Worm (Caenorhabditis elegans) whole organism, L3 larva: ENCODE measurements around the gene Y43F8B.10.
A peak's percentile ranks its signal among the peaks of the same experiment; 100 is the strongest.

Experiments used
- aly-2 ChIP-seq: fragments of 150-350 bp; optimal IDR thresholded peaks from 2 replicates; lab custom pipeline; 2014; ENCODE audit warnings: missing biosample characterization, missing genetic modification characterization
- ceh-16 ChIP-seq: sonication (generic microtip); optimal IDR thresholded peaks from 2 replicates; lab custom pipeline; 2017; ENCODE audit warnings: missing biosample characterization, missing genetic modification characterization
- ceh-28 ChIP-seq: fragments of 150-350 bp; optimal IDR thresholded peaks from 2 replicates; lab custom pipeline; 2014; ENCODE audit warnings: missing biosample characterization, missing genetic modification reagents, missing genetic modification characterization
- ceh-82 ChIP-seq: fragments of 150-350 bp; optimal IDR thresholded peaks from 2 replicates; lab custom pipeline; 2014; ENCODE audit warnings: missing biosample characterization, missing genetic modification characterization
- ceh-9 ChIP-seq: sonication (generic microtip); optimal IDR thresholded peaks from 2 replicates; lab custom pipeline; 2018; ENCODE audit warnings: missing biosample characterization, missing genetic modification characterization
- egl-27 ChIP-seq: sonication (generic microtip); optimal IDR thresholded peaks from 4 replicates; lab custom pipeline; 2017; ENCODE audit warnings: missing biosample characterization, missing genetic modification reagents, missing genetic modification characterization
- elt-1 ChIP-seq: fragments of 150-350 bp; optimal IDR thresholded peaks from 2 replicates; lab custom pipeline; 2014; ENCODE audit warnings: missing biosample characterization, missing genetic modification characterization
- elt-2 ChIP-seq: sonication (generic microtip); optimal IDR thresholded peaks from 2 replicates; lab custom pipeline; 2016; ENCODE audit warnings: missing genetic modification reagents, mild to moderate bottlenecking, missing genetic modification characterization, missing compliant biosample characterization
- elt-3 ChIP-seq, 3 experiments: fragments of 150-350 bp in 1 of 3; sonication (generic microtip) in 2 of 3; optimal IDR thresholded peaks; 2 replicates in 2 of 3; 4 replicates in 1 of 3; lab custom pipeline; 2014 to 2017; ENCODE audit warnings: missing biosample characterization in 3 of 3, missing genetic modification characterization in 3 of 3
- eor-1 ChIP-seq, 2 experiments: fragments of 150-350 bp; optimal IDR thresholded peaks; 2 replicates each; lab custom pipeline; 2014 to 2018; ENCODE audit warnings: missing biosample characterization in 2 of 2, missing genetic modification characterization in 2 of 2
- fkh-2 ChIP-seq: fragments of 150-350 bp; optimal IDR thresholded peaks from 2 replicates; lab custom pipeline; 2014; ENCODE audit warnings: missing biosample characterization, missing genetic modification reagents, missing genetic modification characterization
- jun-1 ChIP-seq: fragments of 150-350 bp; optimal IDR thresholded peaks from 2 replicates; lab custom pipeline; 2014; ENCODE audit warnings: missing biosample characterization, missing genetic modification reagents, missing genetic modification characterization
- lin-15B ChIP-seq: fragments of 150-350 bp; optimal IDR thresholded peaks from 2 replicates; lab custom pipeline; 2014; ENCODE audit warnings: missing biosample characterization, missing genetic modification characterization
- lin-39 ChIP-seq: fragments of 150-350 bp; optimal IDR thresholded peaks from 2 replicates; lab custom pipeline; 2018; ENCODE audit warnings: missing biosample characterization, missing genetic modification reagents, missing genetic modification characterization
- lsy-12 ChIP-seq: sonication (generic microtip); optimal IDR thresholded peaks from 2 replicates; lab custom pipeline; 2016; ENCODE audit warnings: mild to moderate bottlenecking, missing genetic modification characterization, missing compliant biosample characterization
- mdl-1 ChIP-seq: fragments of 150-350 bp; optimal IDR thresholded peaks from 2 replicates; lab custom pipeline; 2014; ENCODE audit warnings: missing biosample characterization, missing genetic modification characterization
- mml-1 ChIP-seq: fragments of 150-350 bp; sonication (generic microtip); optimal IDR thresholded peaks from 3 replicates; lab custom pipeline; 2014; ENCODE audit warnings: missing biosample characterization, missing genetic modification characterization
- nfya-1 ChIP-seq: sonication (generic microtip); optimal IDR thresholded peaks from 2 replicates; lab custom pipeline; 2017; ENCODE audit warnings: missing genetic modification characterization, mild to moderate bottlenecking, missing compliant biosample characterization, antibody characterized with exemption, moderate library complexity; ENCODE audit not compliant: insufficient read depth
- nhr-12 ChIP-seq: fragments of 150-350 bp; optimal IDR thresholded peaks from 2 replicates; lab custom pipeline; 2014; ENCODE audit warnings: missing biosample characterization, missing genetic modification characterization
- nhr-28 ChIP-seq: fragments of 150-350 bp; optimal IDR thresholded peaks from 2 replicates; lab custom pipeline; 2014; ENCODE audit warnings: missing biosample characterization, missing genetic modification characterization
- nhr-43 ChIP-seq: sonication (generic microtip); optimal IDR thresholded peaks from 2 replicates; lab custom pipeline; 2016; ENCODE audit warnings: mild to moderate bottlenecking, missing genetic modification characterization, missing compliant biosample characterization; ENCODE audit not compliant: poor library complexity, severe bottlenecking
- nhr-67 ChIP-seq: fragments of 150-350 bp; optimal IDR thresholded peaks from 2 replicates; lab custom pipeline; 2014; ENCODE audit warnings: missing biosample characterization, missing genetic modification characterization
- nhr-77 ChIP-seq: fragments of 150-350 bp; optimal IDR thresholded peaks from 2 replicates; lab custom pipeline; 2014; ENCODE audit warnings: missing biosample characterization, missing genetic modification characterization
- pha-4 ChIP-seq: fragments of 150-350 bp; optimal IDR thresholded peaks from 2 replicates; lab custom pipeline; 2014; ENCODE audit warnings: missing biosample characterization, missing genetic modification reagents, missing genetic modification characterization
- pqm-1 ChIP-seq: fragments of 150-350 bp; optimal IDR thresholded peaks from 2 replicates; lab custom pipeline; 2017; ENCODE audit warnings: missing biosample characterization, missing genetic modification characterization, inconsistent platforms
- sea-2 ChIP-seq: fragments of 150-350 bp; sonication (generic microtip); optimal IDR thresholded peaks from 4 replicates; lab custom pipeline; 2014; ENCODE audit warnings: missing biosample characterization, missing genetic modification reagents, missing genetic modification characterization
- skn-1 ChIP-seq: fragments of 150-350 bp; optimal IDR thresholded peaks from 2 replicates; lab custom pipeline; 2014; ENCODE audit warnings: missing biosample characterization, missing genetic modification characterization
- snpc-4 ChIP-seq: fragments of 150-350 bp; optimal IDR thresholded peaks from 2 replicates; lab custom pipeline; 2014; ENCODE audit warnings: missing biosample characterization, missing genetic modification characterization
- tbx-2 ChIP-seq: sonication (generic microtip); optimal IDR thresholded peaks from 2 replicates; lab custom pipeline; 2016; ENCODE audit warnings: mild to moderate bottlenecking, missing genetic modification characterization, missing compliant biosample characterization
- unc-39 ChIP-seq: sonication (generic microtip); optimal IDR thresholded peaks from 4 replicates; lab custom pipeline; 2017; ENCODE audit warnings: missing biosample characterization, missing genetic modification characterization
- zag-1 ChIP-seq: fragments of 150-350 bp; optimal IDR thresholded peaks from 2 replicates; lab custom pipeline; 2014; ENCODE audit warnings: missing biosample characterization, missing genetic modification characterization
- ztf-11 ChIP-seq: fragments of 150-350 bp; optimal IDR thresholded peaks from 2 replicates; lab custom pipeline; 2014; ENCODE audit warnings: missing biosample characterization, missing genetic modification characterization

Gene Y43F8B.10

DNA sequence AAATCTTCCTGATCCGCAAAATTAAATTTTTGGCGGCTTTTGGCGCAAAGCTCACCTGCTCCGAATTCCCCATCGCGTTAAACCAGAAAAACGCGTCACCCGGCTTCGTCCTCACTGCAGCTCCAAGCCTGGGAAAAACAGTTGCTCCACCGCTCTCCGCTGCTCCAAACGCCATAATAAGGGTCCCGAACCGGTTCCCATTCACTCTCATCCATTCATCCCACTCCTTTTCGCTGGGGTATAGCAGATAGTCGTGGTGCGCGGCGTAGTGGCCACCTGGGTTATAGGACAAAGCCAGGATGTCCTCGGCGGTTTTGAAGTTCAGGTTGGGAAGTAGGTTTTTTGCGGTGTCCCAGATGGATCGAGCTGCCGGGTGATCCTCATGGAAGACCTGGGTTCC, 36.7 kb downstream of the Y43F8B.10 start:
- no peak for TF ChIP-seq tbx-2 (tag; lab: Kevin White, UChicago)
- no peak for TF ChIP-seq nhr-77 (tag; lab: Kevin White, UChicago)
- no peak for TF ChIP-seq sea-2 (GFP tag; lab: Kevin White, UChicago)
- no peak for TF ChIP-seq nhr-12 (tag; lab: Kevin White, UChicago)
- no peak for TF ChIP-seq mdl-1
- TF ChIP-seq elt-2: no peak
- TF ChIP-seq ztf-11: no peak
- TF ChIP-seq nhr-28 (tag; lab: Kevin White, UChicago): no peak
- no peak for TF ChIP-seq mml-1 (tag; lab: Kevin White, UChicago)
- no peak for TF ChIP-seq unc-39 (tag; lab: Kevin White, UChicago)
- TF ChIP-seq elt-1 (tag; lab: Kevin White, UChicago): no peak

DNA sequence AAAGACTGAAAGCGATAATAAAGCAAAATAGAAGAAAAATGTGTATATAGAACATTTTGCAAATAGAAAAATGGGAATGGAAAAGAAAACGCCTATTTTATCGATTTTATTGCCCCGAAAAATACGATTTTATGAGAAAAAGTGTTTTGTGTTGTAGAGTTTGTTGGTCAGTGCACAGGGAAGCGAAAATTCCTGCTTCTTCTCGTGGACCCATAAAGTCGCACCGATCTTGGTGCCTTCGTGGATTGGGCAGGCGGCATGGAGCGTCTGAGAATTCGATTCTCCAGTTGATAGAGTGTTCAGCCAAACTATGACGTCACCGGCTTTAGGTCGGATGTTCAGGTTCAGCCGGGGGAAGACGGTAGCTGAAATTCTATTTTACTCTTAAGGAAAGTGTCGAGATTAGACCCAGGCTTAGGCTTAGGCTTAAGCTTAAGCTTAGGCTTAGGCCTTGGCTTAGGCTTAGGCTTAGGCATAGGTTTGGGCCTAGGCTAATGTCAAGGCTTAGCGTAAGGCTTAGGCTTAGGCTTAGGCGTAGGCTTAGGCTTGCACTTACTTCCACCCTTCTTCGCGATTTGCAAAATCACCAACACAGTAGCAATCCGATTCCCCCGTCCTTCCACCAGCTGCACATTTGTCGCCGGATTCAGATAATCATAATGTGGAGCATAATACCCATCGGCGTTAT, 38.1 kb downstream of the Y43F8B.10 start, which contains the start of gene Y43F8B.19:
Gene Y43F8B.19 (minus strand): TSS at position 51 of the 688 bp plus-strand sequence.
- TF ChIP-seq ceh-28: no peak
- no peak for TF ChIP-seq unc-39 (tag; lab: Kevin White, UChicago)
- no peak for TF ChIP-seq elt-3 (tag; optimal IDR thresholded peaks at IDR 0.05; lab: Kevin White, UChicago)
- no peak for TF ChIP-seq nhr-67 (tag; lab: Kevin White, UChicago)
- TF ChIP-seq snpc-4: no peak
- TF ChIP-seq zag-1 (tag; lab: Kevin White, UChicago): no peak
- TF ChIP-seq nhr-43 (tag; lab: Kevin White, UChicago): no peak
- TF ChIP-seq ceh-82: no peak
- no peak for TF ChIP-seq egl-27 (tag; lab: Kevin White, UChicago)
- no peak for TF ChIP-seq nhr-77 (tag; lab: Kevin White, UChicago)
- no peak for TF ChIP-seq ceh-9 (tag; lab: Kevin White, UChicago)
- no peak for TF ChIP-seq nfya-1
- no peak for TF ChIP-seq pqm-1 (tag; lab: Kevin White, UChicago)
- no peak for TF ChIP-seq lin-15B (tag; lab: Kevin White, UChicago)
- TF ChIP-seq tbx-2 (tag; lab: Kevin White, UChicago): no peak
- TF ChIP-seq fkh-2 (tag; lab: Kevin White, UChicago): no peak
- TF ChIP-seq skn-1: no peak
- TF ChIP-seq elt-2: no peak
- TF ChIP-seq aly-2: no peak

DNA sequence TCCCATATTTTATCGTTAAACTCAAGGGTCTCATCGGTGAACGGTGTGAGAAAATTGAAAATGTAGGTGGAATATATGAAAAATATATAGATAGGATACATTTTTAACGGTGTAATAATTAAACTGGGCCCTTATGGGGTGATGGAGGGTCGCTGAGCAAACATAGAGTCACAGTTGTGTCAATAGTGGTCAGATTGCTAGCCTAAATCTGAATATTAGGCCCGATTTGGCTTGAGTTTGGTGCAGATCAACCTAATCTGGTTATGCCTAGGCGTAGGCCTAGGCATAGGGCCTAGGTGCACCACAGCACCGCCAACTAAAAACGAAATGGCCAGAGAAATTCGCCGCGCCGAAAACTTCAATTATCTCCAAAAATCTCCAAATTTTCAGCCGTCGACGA, 39.3 kb downstream of the Y43F8B.10 start, which contains the start of gene phy-4:
Gene phy-4 (minus strand): TSS at position 101 of the 400 bp plus-strand sequence.
- TF ChIP-seq pha-4 (tag; lab: Kevin White, UChicago) (no peak), jun-1 (tag; lab: Kevin White, UChicago) (no peak), elt-2 (no peak), ceh-9 (tag; lab: Kevin White, UChicago) (no peak), tbx-2 (tag; lab: Kevin White, UChicago) (no peak), ztf-11 (no peak), ceh-16 (tag; lab: Kevin White, UChicago) (no peak), lin-15B (tag; lab: Kevin White, UChicago) (no peak), elt-1 (tag; lab: Kevin White, UChicago) (no peak), lsy-12 (tag; lab: Kevin White, UChicago) (no peak), zag-1 (tag; lab: Kevin White, UChicago) (no peak)
- TF ChIP-seq, all 47 proteins: peak for 0

DNA sequence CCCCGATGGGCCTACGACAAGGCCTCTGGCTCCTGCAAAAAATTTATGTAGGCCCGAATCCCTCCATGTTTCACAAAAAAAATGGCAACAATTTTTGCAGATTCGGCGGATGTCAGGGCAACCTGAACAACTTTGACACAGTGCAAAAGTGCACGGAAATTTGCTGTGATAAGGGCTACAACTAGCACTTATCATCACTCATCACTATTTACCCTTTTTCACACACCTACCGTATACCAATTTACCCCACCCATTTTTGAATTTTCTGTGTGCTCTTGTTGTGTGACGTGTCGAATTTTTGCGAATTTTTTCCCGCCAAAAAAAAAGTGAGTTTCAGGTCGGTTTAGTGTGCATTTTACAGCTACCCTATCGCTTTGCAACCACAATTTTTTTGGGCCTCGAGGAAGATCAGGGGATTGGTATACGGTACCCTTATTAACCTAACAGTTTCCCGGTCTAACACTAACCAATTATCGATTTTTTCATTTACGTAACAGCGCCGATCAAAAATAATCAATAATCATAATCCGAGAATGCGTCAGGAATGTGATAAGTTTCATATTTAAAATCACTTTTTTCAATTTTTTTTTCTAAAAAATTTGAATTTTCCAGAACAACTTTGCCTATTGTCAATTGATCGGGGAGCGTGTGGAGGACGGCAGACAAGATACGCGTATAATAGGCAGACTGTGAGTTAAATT, 44.4 kb downstream of the Y43F8B.10 start:
- TF ChIP-seq pha-4 (tag; lab: Kevin White, UChicago) (no peak), mml-1 (tag; lab: Kevin White, UChicago) (no peak), elt-2 (peak; percentile 29), eor-1 (tag; optimal IDR thresholded peaks at IDR 0.05; lab: Kevin White, UChicago) (no peak), unc-39 (tag; lab: Kevin White, UChicago) (no peak), pqm-1 (tag; lab: Kevin White, UChicago) (peak; percentile 4), lin-39 (tag; lab: Kevin White, UChicago) (no peak), ceh-16 (tag; lab: Kevin White, UChicago) (no peak)
